Worm (Caenorhabditis elegans): ENCODE measurements around the gene Y75B8A.31.

- no peak for TF ChIP-seq nhr-28 (tag; optimal IDR thresholded peaks at IDR 0.05)
- no peak for TF ChIP-seq elt-1 (tag; optimal IDR thresholded peaks at IDR 0.05; ENCODE audit: borderline replicate concordance, insufficient read depth)
- TF ChIP-seq mls-2 (tag; optimal IDR thresholded peaks at IDR 0.05): no peak
- TF ChIP-seq elt-3 (tag; optimal IDR thresholded peaks at IDR 0.05): no peak
- TF ChIP-seq unc-62 (GFP tag; optimal IDR thresholded peaks at IDR 0.05): no peak
- no peak for TF ChIP-seq unc-39 (tag; optimal IDR thresholded peaks at IDR 0.05)
- TF ChIP-seq snpc-4 (tag; optimal IDR thresholded peaks at IDR 0.05): no peak
- TF ChIP-seq nhr-2 (tag; optimal IDR thresholded peaks at IDR 0.05): no peak
- TF ChIP-seq ceh-83 (GFP tag; optimal IDR thresholded peaks at IDR 0.05): no peak
- TF ChIP-seq unc-120 (tag; optimal IDR thresholded peaks at IDR 0.05; ENCODE audit: poor library complexity, severe bottlenecking): no peak
- no peak for TF ChIP-seq pha-4 (tag; optimal IDR thresholded peaks at IDR 0.05)
Observed at ce11 chrIII:12377198-12377662, 25.8 kb downstream of the Y75B8A.31 start, which contains the start of gene pph-4.2.
